Worm (Caenorhabditis elegans): ENCODE data around the gene clec-168.

clec-168 gene

ce11 chrIV:1266724-1267123, 10.0 kb downstream of the clec-168 start, which contains the start of gene clec-170:
Gene clec-170 (plus strand): TSS chrIV:1266866.
- TF ChIP-seq K11D2.4 (GFP tag; IDR thresholded peaks at IDR 0.05) (no peak), ztf-28 (GFP tag; IDR thresholded peaks at IDR 0.05) (no peak), Y53F4B.3 (GFP tag; IDR thresholded peaks at IDR 0.05) (no peak), egl-18 (GFP tag; IDR thresholded peaks at IDR 0.05) (no peak), Y56A3A.18 (GFP tag; IDR thresholded peaks at IDR 0.05) (no peak), ekl-4 (GFP tag; IDR thresholded peaks at IDR 0.05) (no peak), B0019.2 (GFP tag; conservative IDR thresholded peaks at IDR 0.05) (no peak), snpc-4 (GFP tag; optimal IDR thresholded peaks at IDR 0.05) (no peak), snpc-4 (tag; optimal IDR thresholded peaks at IDR 0.05) (no peak), tbx-9 (tag; optimal IDR thresholded peaks at IDR 0.05; ENCODE audit: borderline replicate concordance) (no peak), unc-130 (GFP tag; optimal IDR thresholded peaks at IDR 0.05) (no peak), hrde-1 (tag; optimal IDR thresholded peaks at IDR 0.05; ENCODE audit: borderline replicate concordance) (no peak), cebp-1 (GFP tag; IDR thresholded peaks at IDR 0.05) (no peak), cebp-1 (tag; optimal IDR thresholded peaks at IDR 0.05) (no peak), gei-17 (GFP tag; optimal IDR thresholded peaks at IDR 0.05) (no peak), mcd-1 (GFP tag; IDR thresholded peaks at IDR 0.05) (no peak), egrh-3 (GFP tag; IDR thresholded peaks at IDR 0.05) (no peak), ets-4 (GFP tag; optimal IDR thresholded peaks at IDR 0.05) (no peak), snpc-1.3 (tag; optimal IDR thresholded peaks at IDR 0.05; ENCODE audit: insufficient read depth) (no peak)

ce11 chrIV:1274583-1274982, 17.8 kb downstream of the clec-168 start, which contains the start of gene C09E9.1:
Gene C09E9.1 (plus strand): TSS chrIV:1274868.
- TF ChIP-seq lin-40 (tag; optimal IDR thresholded peaks at IDR 0.05): no peak
- no peak for TF ChIP-seq cebp-2 (GFP tag; IDR thresholded peaks at IDR 0.05)
- peak; percentile 37 for TF ChIP-seq F49E8.2 (tag; optimal IDR thresholded peaks at IDR 0.05; ENCODE audit: insufficient read depth)
- TF ChIP-seq sptf-2 (GFP tag; optimal IDR thresholded peaks at IDR 0.05): no peak
- TF ChIP-seq efl-1 (GFP tag; optimal IDR thresholded peaks at IDR 0.05): peak; percentile 52
- peak; percentile 49 for TF ChIP-seq D2030.7 (GFP tag; IDR thresholded peaks at IDR 0.05)
- peak; percentile 79 for TF ChIP-seq lin-54 (GFP tag; optimal IDR thresholded peaks at IDR 0.05)
- no peak for TF ChIP-seq hsf-1 (GFP tag; IDR thresholded peaks at IDR 0.05)
- peak; percentile 74 for TF ChIP-seq lsl-1 (GFP tag; optimal IDR thresholded peaks at IDR 0.05)
- TF ChIP-seq die-1 (tag; optimal IDR thresholded peaks at IDR 0.05): no peak
- no peak for TF ChIP-seq lir-1 (GFP tag; conservative IDR thresholded peaks at IDR 0.05)
- TF ChIP-seq nhr-80 (tag; optimal IDR thresholded peaks at IDR 0.05): peak; percentile 18
- TF ChIP-seq atf-7 (tag; optimal IDR thresholded peaks at IDR 0.05): no peak
- no peak for TF ChIP-seq ztf-28 (GFP tag; IDR thresholded peaks at IDR 0.05)
- TF ChIP-seq sea-2 (GFP tag; IDR thresholded peaks at IDR 0.05): no peak
- no peak for TF ChIP-seq lsy-27 (tag; optimal IDR thresholded peaks at IDR 0.05; ENCODE audit: borderline replicate concordance, insufficient read depth)
- peak; percentile 87 for TF ChIP-seq attf-5 (GFP tag; optimal IDR thresholded peaks at IDR 0.05)
- TF ChIP-seq dox-1 (GFP tag; IDR thresholded peaks at IDR 0.05): peak; percentile 80
- TF ChIP-seq B0019.2 (GFP tag; conservative IDR thresholded peaks at IDR 0.05): 0 out of 2 replicates have a peak, but pooled peaks have one; percentile 24
- no peak for TF ChIP-seq snpc-1.3 (tag; optimal IDR thresholded peaks at IDR 0.05; ENCODE audit: insufficient read depth)
- no peak for TF ChIP-seq F39B2.1 (GFP tag; IDR thresholded peaks at IDR 0.05)
- TF ChIP-seq F57A8.1 (GFP tag; optimal IDR thresholded peaks at IDR 0.05): no peak
- no peak for TF ChIP-seq nhr-90 (tag; optimal IDR thresholded peaks at IDR 0.05)
- TF ChIP-seq mcd-1 (GFP tag; IDR thresholded peaks at IDR 0.05): peak; percentile 72
- peak in 1 of 3 experiments; percentile 51 for TF ChIP-seq lin-35 (GFP tag; optimal IDR thresholded peaks at IDR 0.05)
- peak; percentile 60 for TF ChIP-seq dpl-1 (GFP tag; optimal IDR thresholded peaks at IDR 0.05)
- TF ChIP-seq nfyb-1 (GFP tag; IDR thresholded peaks at IDR 0.05): 0 out of 2 replicates have a peak, but pooled peaks have one; percentile 24
- TF ChIP-seq bed-1 (GFP tag; IDR thresholded peaks at IDR 0.05): no peak
- no peak for TF ChIP-seq ztf-3 (GFP tag; optimal IDR thresholded peaks at IDR 0.05)
- no peak for TF ChIP-seq F10E7.11 (tag; optimal IDR thresholded peaks at IDR 0.05)
- peak; percentile 63; the same call in 1 of the 2 replicates for TF ChIP-seq cebp-1 (GFP tag; IDR thresholded peaks at IDR 0.05)
- peak; percentile 92 for TF ChIP-seq cebp-1 (tag; optimal IDR thresholded peaks at IDR 0.05)
- peak; percentile 48 for TF ChIP-seq F33H1.4 (GFP tag; IDR thresholded peaks at IDR 0.05)
- peak; percentile 61 for TF ChIP-seq ekl-4 (GFP tag; IDR thresholded peaks at IDR 0.05)
- TF ChIP-seq attf-6 (GFP tag; IDR thresholded peaks at IDR 0.05): no peak

Measured in whole organism, young adult.